Worm (Caenorhabditis elegans) whole organism, L4/young adult: ENCODE measurements around the gene ubc-21.

Experiments used
- W03F9.2 ChIP-seq: fragments of 150-350 bp; optimal IDR thresholded peaks from 2 replicates; lab custom pipeline; 2014; ENCODE audit warnings: missing biosample characterization, missing genetic modification characterization
- dao-5 ChIP-seq: sonication (generic microtip); optimal IDR thresholded peaks from 2 replicates; lab custom pipeline; 2016; ENCODE audit warnings: missing genotype, missing genetic modification characterization, moderate library complexity, missing compliant biosample characterization

ce11 chrX:8846447-8847237 is 22.8 kb upstream of the ubc-21 start, which contains the start of gene C28G1.10:
- TF ChIP-seq W03F9.2 (tag; lab: Kevin White, UChicago), result no peak
- TF ChIP-seq dao-5 (tag; lab: Kevin White, UChicago), result no peak
